Fruit fly (Drosophila melanogaster) whole organism, embryonic: ENCODE results near the gene Upf2.

ENCODE experiments used
- Ada2b ChIP-seq: fragments of 200-800 bp; sonication (Bioruptor generic); IDR thresholded peaks from 2 replicates; pipeline ENCODE4 v1.3.6; 2022; ENCODE audit warnings: missing biosample characterization, missing genetic modification characterization
- B-H1 ChIP-seq: fragments of 200-800 bp; sonication (Bioruptor generic); IDR thresholded peaks from 3 replicates; pipeline ENCODE4 v1.3.6; 2022; ENCODE audit warnings: missing biosample characterization, missing genetic modification characterization
- BEAF-32 ChIP-seq: fragments of 200-800 bp; sonication (Bioruptor generic); optimal IDR thresholded peaks from 3 replicates; lab custom pipeline; 2017; ENCODE audit warnings: missing biosample characterization, missing genetic modification characterization, mild to moderate bottlenecking, moderate library complexity, missing genetic modification reagents
- BtbVII ChIP-seq: fragments of 200-800 bp; sonication (Bioruptor generic); optimal IDR thresholded peaks from 3 replicates; lab custom pipeline; 2017; ENCODE audit warnings: missing biosample characterization, mild to moderate bottlenecking, missing genetic modification characterization
- CG15514 ChIP-seq: fragments of 200-800 bp; sonication (Bioruptor generic); optimal IDR thresholded peaks from 3 replicates; lab custom pipeline; 2017; ENCODE audit warnings: missing biosample characterization, missing genetic modification characterization, mild to moderate bottlenecking, moderate library complexity, missing genetic modification reagents
- CG16863 ChIP-seq: fragments of 200-800 bp; sonication (Bioruptor generic); optimal IDR thresholded peaks from 3 replicates; lab custom pipeline; 2016; ENCODE audit warnings: missing biosample characterization, missing genetic modification characterization
- CG18262 ChIP-seq: fragments of 200-800 bp; optimal IDR thresholded peaks from 3 replicates; lab custom pipeline; 2019; ENCODE audit warnings: missing biosample characterization, mild to moderate bottlenecking, missing genetic modification characterization, moderate library complexity
- CG30431 ChIP-seq: fragments of 200-800 bp; sonication (Bioruptor generic); optimal IDR thresholded peaks from 2 replicates; lab custom pipeline; 2017; ENCODE audit warnings: missing biosample characterization, missing genetic modification characterization
- CG31388 ChIP-seq: fragments of 200-800 bp; sonication (Bioruptor generic); optimal IDR thresholded peaks from 2 replicates; lab custom pipeline; 2016; ENCODE audit warnings: missing biosample characterization, missing genetic modification characterization
- CG33213 ChIP-seq: fragments of 200-800 bp; sonication (Bioruptor generic); optimal IDR thresholded peaks from 3 replicates; lab custom pipeline; 2016; ENCODE audit warnings: missing biosample characterization, missing genetic modification characterization
- CG3995 ChIP-seq: fragments of 200-800 bp; sonication (Bioruptor generic); optimal IDR thresholded peaks from 3 replicates; lab custom pipeline; 2016; ENCODE audit warnings: missing biosample characterization, missing genetic modification characterization
- CG8388 ChIP-seq: fragments of 200-800 bp; sonication (Bioruptor generic); optimal IDR thresholded peaks from 2 replicates; lab custom pipeline; 2019; ENCODE audit warnings: missing biosample characterization, mild to moderate bottlenecking, missing genetic modification characterization, moderate library complexity
- Dad ChIP-seq: fragments of 200-800 bp; sonication (Bioruptor generic); optimal IDR thresholded peaks from 3 replicates; lab custom pipeline; 2016; ENCODE audit warnings: missing biosample characterization, missing genetic modification characterization
- Deaf1 ChIP-seq: fragments of 200-800 bp; optimal IDR thresholded peaks from 3 replicates; lab custom pipeline; 2019; ENCODE audit warnings: missing biosample characterization, mild to moderate bottlenecking, missing genetic modification characterization, moderate library complexity
- Dref ChIP-seq: fragments of 200-800 bp; sonication (Bioruptor generic); IDR thresholded peaks from 2 replicates; pipeline ENCODE4 v1.3.6; 2022; ENCODE audit warnings: missing biosample characterization, missing genetic modification characterization
- E2f1 ChIP-seq: fragments of 200-800 bp; sonication (Bioruptor generic); IDR thresholded peaks from 2 replicates; pipeline ENCODE4 v1.3.6; 2022; ENCODE audit warnings: missing biosample characterization, missing genetic modification characterization
- Fer2 ChIP-seq: fragments of 200-800 bp; sonication (Bioruptor generic); optimal IDR thresholded peaks from 2 replicates; lab custom pipeline; 2018; ENCODE audit warnings: missing biosample characterization, mild to moderate bottlenecking, missing genetic modification characterization, moderate library complexity
- HLHmδ ChIP-seq: fragments of 200-800 bp; sonication (Bioruptor generic); optimal IDR thresholded peaks from 2 replicates; lab custom pipeline; 2018; ENCODE audit warnings: missing biosample characterization, mild to moderate bottlenecking, missing genetic modification characterization, moderate library complexity
- Lpt ChIP-seq: fragments of >200 bp; optimal IDR thresholded peaks from 2 replicates; lab custom pipeline; 2018; ENCODE audit warnings: missing biosample characterization, missing genetic modification characterization
- Ravus ChIP-seq: fragments of 200-800 bp; sonication (Bioruptor generic); IDR thresholded peaks from 2 replicates; pipeline ENCODE4 v1.3.6; 2022; ENCODE audit warnings: missing biosample characterization, missing genetic modification characterization
- Sox102F ChIP-seq: fragments of 200-800 bp; sonication (Bioruptor generic); optimal IDR thresholded peaks from 2 replicates; lab custom pipeline; 2018; ENCODE audit warnings: missing biosample characterization, mild to moderate bottlenecking, missing genetic modification characterization, moderate library complexity
- chinmo ChIP-seq: fragments of 200-800 bp; sonication (Bioruptor generic); IDR thresholded peaks from 4 replicates; pipeline ENCODE4 v1.3.6; 2022; ENCODE audit warnings: missing biosample characterization, missing genetic modification characterization; ENCODE audit not compliant: partially characterized antibody
- corto ChIP-seq: fragments of 200-800 bp; sonication (Bioruptor generic); optimal IDR thresholded peaks from 2 replicates; lab custom pipeline; 2016; ENCODE audit warnings: missing biosample characterization, mild to moderate bottlenecking, missing genetic modification characterization, moderate library complexity
- da ChIP-seq: fragments of 200-800 bp; sonication (Bioruptor generic); optimal IDR thresholded peaks from 2 replicates; lab custom pipeline; 2016; ENCODE audit warnings: missing biosample characterization, missing genetic modification characterization
- emc ChIP-seq: fragments of 200-800 bp; sonication (Bioruptor generic); optimal IDR thresholded peaks from 2 replicates; lab custom pipeline; 2016; ENCODE audit warnings: missing biosample characterization, missing genetic modification characterization
- fd3F ChIP-seq: fragments of 200-800 bp; sonication (Bioruptor generic); optimal IDR thresholded peaks from 2 replicates; lab custom pipeline; 2018; ENCODE audit warnings: missing biosample characterization, mild to moderate bottlenecking, missing genetic modification characterization, moderate library complexity
- gro ChIP-seq: fragments of 200-800 bp; sonication (Bioruptor generic); optimal IDR thresholded peaks from 2 replicates; lab custom pipeline; 2016; ENCODE audit warnings: missing biosample characterization, missing genetic modification characterization
- gsb ChIP-seq: fragments of 200-800 bp; sonication (Bioruptor generic); IDR thresholded peaks from 2 replicates; pipeline ENCODE4 v1.3.6; 2022; ENCODE audit warnings: missing biosample characterization, missing genetic modification characterization
- lab ChIP-seq: fragments of 200-800 bp; sonication (Bioruptor generic); optimal IDR thresholded peaks from 3 replicates; lab custom pipeline; 2017; ENCODE audit warnings: missing biosample characterization, missing genetic modification characterization, mild to moderate bottlenecking, moderate library complexity, missing genetic modification reagents
- lbe ChIP-seq: fragments of 200-800 bp; sonication (Bioruptor generic); optimal IDR thresholded peaks from 2 replicates; lab custom pipeline; 2016; ENCODE audit warnings: missing biosample characterization, mild to moderate bottlenecking, missing genetic modification characterization
- lola ChIP-seq, 3 experiments: fragments of >200 bp in 2 of 3; fragments of 200-800 bp in 1 of 3; sonication (Bioruptor generic) in 1 of 3; optimal IDR thresholded peaks; 2 replicates each; lab custom pipeline; 2017 to 2019; ENCODE audit warnings: missing biosample characterization in 3 of 3, missing genetic modification characterization in 3 of 3, mild to moderate bottlenecking in 1 of 3, moderate library complexity in 1 of 3
- mirr ChIP-seq: fragments of 200-800 bp; sonication (Bioruptor generic); optimal IDR thresholded peaks from 3 replicates; lab custom pipeline; 2018; ENCODE audit warnings: missing biosample characterization, mild to moderate bottlenecking, missing genetic modification characterization
- onecut ChIP-seq: fragments of 200-800 bp; sonication (Bioruptor generic); IDR thresholded peaks from 2 replicates; pipeline ENCODE4 v1.3.6; 2022; ENCODE audit warnings: missing biosample characterization, missing genetic modification characterization
- pb ChIP-seq: fragments of 200-800 bp; sonication (Bioruptor generic); optimal IDR thresholded peaks from 3 replicates; lab custom pipeline; 2016; ENCODE audit warnings: missing biosample characterization, missing genetic modification characterization
- row ChIP-seq: fragments of 200-800 bp; sonication (Bioruptor generic); IDR thresholded peaks from 3 replicates; pipeline ENCODE4 v1.3.6; 2022; ENCODE audit warnings: missing biosample characterization, missing genetic modification characterization
- salm ChIP-seq: fragments of 200-800 bp; sonication (Bioruptor generic); optimal IDR thresholded peaks from 2 replicates; lab custom pipeline; 2018; ENCODE audit warnings: missing biosample characterization, mild to moderate bottlenecking, missing genetic modification characterization
- schlank ChIP-seq: fragments of 200-800 bp; sonication (Bioruptor generic); optimal IDR thresholded peaks from 2 replicates; lab custom pipeline; 2018; ENCODE audit warnings: missing biosample characterization, mild to moderate bottlenecking, missing genetic modification characterization
- sug ChIP-seq: fragments of 200-800 bp; optimal IDR thresholded peaks from 2 replicates; lab custom pipeline; 2019; ENCODE audit warnings: missing biosample characterization, mild to moderate bottlenecking, missing genetic modification characterization, moderate library complexity
- trh ChIP-seq: fragments of 200-800 bp; sonication (Bioruptor generic); optimal IDR thresholded peaks from 2 replicates; lab custom pipeline; 2016; ENCODE audit warnings: missing biosample characterization, missing genetic modification characterization

The Upf2 gene

DNA sequence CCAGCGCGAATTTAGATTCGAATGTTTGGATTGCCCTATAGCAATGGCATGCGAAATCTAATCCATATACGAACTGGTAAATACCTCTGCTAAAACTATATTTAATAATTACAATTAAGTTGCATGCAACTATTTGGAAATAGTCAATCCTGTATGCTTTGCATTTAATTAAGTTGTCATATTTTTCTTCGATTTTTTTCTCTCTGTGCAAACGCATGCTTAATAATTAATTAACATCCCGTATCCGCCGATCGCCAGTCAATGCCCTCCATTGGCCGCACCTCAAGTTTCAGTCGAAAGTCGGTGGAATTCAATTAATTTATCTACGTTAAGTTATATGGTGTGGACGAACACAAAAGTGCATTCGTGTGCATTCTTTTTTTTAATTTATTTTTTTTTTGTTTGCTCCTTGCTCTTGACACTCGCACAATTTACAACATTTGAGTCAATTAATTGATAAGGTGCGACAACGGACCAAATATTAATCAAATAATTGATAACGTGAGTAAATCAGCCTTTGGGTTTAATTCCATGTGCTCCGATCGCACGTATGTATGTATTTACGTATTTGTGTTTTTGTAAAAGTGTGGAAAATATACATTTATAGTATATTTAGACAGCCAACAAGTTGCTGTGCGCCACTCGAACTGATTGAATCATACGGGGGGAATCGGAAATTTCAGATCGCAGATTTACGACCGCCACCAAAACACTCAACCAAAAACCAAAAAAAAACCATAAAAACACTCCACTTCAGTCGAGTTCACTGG lies 31.2 kb upstream of the Upf2 start (continued):
- no peak for TF ChIP-seq fd3F
- no peak for TF ChIP-seq Dref (GFP tag; lab: Robert Waterston, UW)
- TF ChIP-seq da (GFP tag; lab: Kevin White, UChicago), result no peak
- TF ChIP-seq Dad, result no peak
- TF ChIP-seq lola (GFP tag; optimal IDR thresholded peaks at IDR 0.05; lab: Kevin White, UChicago), result no peak
- peak; percentile 34 for TF ChIP-seq lab (GFP tag; lab: Kevin White, UChicago)
- no peak for TF ChIP-seq gsb (GFP tag; lab: Robert Waterston, UW)
- TF ChIP-seq BEAF-32 (GFP tag; lab: Kevin White, UChicago), result no peak
- TF ChIP-seq BtbVII (GFP tag; lab: Kevin White, UChicago), result no peak
- TF ChIP-seq onecut (GFP tag; lab: Robert Waterston, UW), result no peak
- no peak for TF ChIP-seq CG30431 (GFP tag; lab: Kevin White, UChicago)
- TF ChIP-seq trh (GFP tag; lab: Kevin White, UChicago), result no peak
- no peak for TF ChIP-seq emc (GFP tag; lab: Kevin White, UChicago)
- no peak for TF ChIP-seq schlank (tag; lab: Kevin White, UChicago)
- TF ChIP-seq salm (tag; lab: Kevin White, UChicago), result peak; percentile 54
- TF ChIP-seq Deaf1, result peak; percentile 14
- TF ChIP-seq gro, result no peak
- TF ChIP-seq CG31388, result no peak
- TF ChIP-seq B-H1, result no peak
- TF ChIP-seq CG18262 (tag; lab: Kevin White, UChicago), result no peak
- TF ChIP-seq mirr (GFP tag; lab: Kevin White, UChicago), result peak; percentile 73
- no peak for TF ChIP-seq Fer2 (tag; lab: Kevin White, UChicago)
- TF ChIP-seq CG33213, result no peak
- TF ChIP-seq Ravus (GFP tag; lab: Robert Waterston, UW), result no peak
- TF ChIP-seq Ada2b (GFP tag; lab: Robert Waterston, UW), result no peak
- no peak for TF ChIP-seq CG3995 (GFP tag; lab: Kevin White, UChicago)
- TF ChIP-seq HLHmδ (GFP tag; lab: Kevin White, UChicago), result no peak
- TF ChIP-seq row, result no peak
- TF ChIP-seq E2f1 (GFP tag; lab: Robert Waterston, UW), result no peak
- no peak for TF ChIP-seq corto
- peak; percentile 15 for TF ChIP-seq lbe (GFP tag; lab: Kevin White, UChicago)
- TF ChIP-seq chinmo (GFP tag; lab: Robert Waterston, UW), result 0 out of 4 replicates have a peak, but pooled peaks have one; percentile 14
- TF ChIP-seq Sox102F (GFP tag; lab: Kevin White, UChicago), result no peak
- no peak for TF ChIP-seq CG8388 (GFP tag; lab: Kevin White, UChicago)
- TF ChIP-seq CG16863, result no peak
- TF ChIP-seq CG15514 (GFP tag; lab: Kevin White, UChicago), result no peak
- no peak for TF ChIP-seq pb
- TF ChIP-seq sug (tag; lab: Kevin White, UChicago), result peak; percentile 79
- no peak for TF ChIP-seq Lpt (GFP tag; lab: Kevin White, UChicago)
